Worm (Caenorhabditis elegans) whole organism, late embryonic: ENCODE results near the gene gst-29.

Source experiments
- C08G9.2 ChIP-seq: sonication (generic microtip); optimal IDR thresholded peaks from 2 replicates; lab custom pipeline; 2016; ENCODE audit warnings: mild to moderate bottlenecking, missing genetic modification characterization, moderate library complexity, missing compliant biosample characterization
- C38D4.7 ChIP-seq: fragments of 200-800 bp; sonication (Bioruptor generic); optimal IDR thresholded peaks from 2 replicates; lab custom pipeline; 2018; ENCODE audit warnings: mild to moderate bottlenecking, missing genetic modification characterization, moderate library complexity, missing compliant biosample characterization
- ama-1 ChIP-seq: fragments of 150-350 bp; optimal IDR thresholded peaks from 2 replicates; lab custom pipeline; 2014
- elt-2 ChIP-seq: sonication (generic microtip); optimal IDR thresholded peaks from 2 replicates; lab custom pipeline; 2016; ENCODE audit warnings: missing genetic modification reagents, missing genetic modification characterization, missing compliant biosample characterization
- hlh-15 ChIP-seq: sonication (generic microtip); optimal IDR thresholded peaks from 2 replicates; lab custom pipeline; 2016; ENCODE audit warnings: missing genetic modification characterization, missing compliant biosample characterization
- mec-3 ChIP-seq: sonication (generic microtip); optimal IDR thresholded peaks from 2 replicates; lab custom pipeline; 2016; ENCODE audit warnings: borderline replicate concordance, missing genetic modification characterization, missing compliant biosample characterization
- pag-3 ChIP-seq: sonication (generic microtip); optimal IDR thresholded peaks from 2 replicates; lab custom pipeline; 2016; ENCODE audit warnings: missing compliant biosample characterization, missing genetic modification characterization, borderline replicate concordance
- pat-9 ChIP-seq: fragments of 200-800 bp; sonication (Bioruptor generic); optimal IDR thresholded peaks from 2 replicates; lab custom pipeline; 2018; ENCODE audit warnings: mild to moderate bottlenecking, missing genetic modification characterization, moderate library complexity, missing compliant biosample characterization
- pqm-1 ChIP-seq: sonication (generic microtip); optimal IDR thresholded peaks from 2 replicates; lab custom pipeline; 2016; ENCODE audit warnings: missing genetic modification characterization, missing compliant biosample characterization
- sox-4 ChIP-seq: sonication (generic microtip); optimal IDR thresholded peaks from 2 replicates; lab custom pipeline; 2017; ENCODE audit warnings: mild to moderate bottlenecking, missing genetic modification characterization, inconsistent platforms, missing compliant biosample characterization
- tbx-7 ChIP-seq: sonication (generic microtip); optimal IDR thresholded peaks from 2 replicates; lab custom pipeline; 2016; ENCODE audit warnings: missing genotype, missing genetic modification characterization, missing compliant biosample characterization
- zip-5 ChIP-seq: sonication (generic microtip); optimal IDR thresholded peaks from 2 replicates; lab custom pipeline; 2016; ENCODE audit warnings: missing genetic modification characterization, missing compliant biosample characterization

DNA sequence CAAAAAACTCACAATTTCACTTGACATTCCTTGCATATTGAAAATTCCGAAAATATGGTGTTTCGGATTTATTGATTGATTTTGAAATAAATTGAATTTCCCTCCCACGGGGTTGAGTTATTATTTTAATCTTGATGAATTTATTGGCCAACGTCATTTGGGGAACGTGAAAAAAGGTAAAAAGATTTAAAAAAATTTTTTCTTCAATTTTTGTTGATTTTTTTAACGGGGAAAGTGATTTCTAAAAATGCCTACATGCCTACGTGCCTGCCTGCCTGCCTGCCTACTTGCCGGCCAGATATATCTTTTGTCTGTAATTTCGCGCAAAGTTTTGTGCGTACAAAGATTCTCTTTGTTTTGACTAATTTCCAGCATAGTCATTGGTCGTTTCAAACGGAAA is 35.3 kb downstream of the gst-29 start, which contains the start of gene Y53F4B.24:
- TF ChIP-seq C38D4.7 (no peak), mec-3 (no peak), zip-5 (tag; lab: Kevin White, UChicago) (no peak), pat-9 (no peak), ama-1 (lab: Kevin White, UChicago) (no peak), elt-2 (no peak), C08G9.2 (tag; lab: Kevin White, UChicago) (no peak), tbx-7 (tag; lab: Kevin White, UChicago) (no peak), pag-3 (tag; lab: Kevin White, UChicago) (no peak), hlh-15 (no peak), pqm-1 (tag; lab: Kevin White, UChicago) (no peak), sox-4 (tag; lab: Kevin White, UChicago) (no peak)
